Worm (Caenorhabditis elegans): ENCODE data around the gene T10C6.16.

DNA sequence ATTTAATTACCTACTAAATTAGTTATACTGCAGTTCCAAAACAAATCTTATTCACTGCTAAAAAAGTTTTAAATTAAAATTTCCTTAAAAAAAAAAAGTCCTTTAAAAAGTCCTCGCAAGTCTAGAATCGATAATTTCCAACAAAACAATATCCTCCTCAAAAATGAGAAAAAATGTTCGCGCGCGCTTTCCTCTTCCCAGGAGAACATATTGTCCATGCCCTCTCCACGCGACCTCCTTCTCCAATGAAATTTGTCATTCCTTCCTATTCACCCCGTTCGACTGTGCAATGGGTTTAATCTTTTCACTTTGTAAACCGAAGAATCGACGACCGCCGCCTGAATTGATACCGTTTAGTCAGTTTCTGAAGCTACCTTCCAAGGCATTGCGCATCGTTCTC, 3.4 kb upstream of the T10C6.16 start, which contains the start of gene T10C6.10:
- no peak for TF ChIP-seq nhr-11 (tag; optimal IDR thresholded peaks at IDR 0.05)
- TF ChIP-seq mdl-1 (tag; optimal IDR thresholded peaks at IDR 0.05): no peak
- no peak for TF ChIP-seq nhr-237 (tag; optimal IDR thresholded peaks at IDR 0.05)
- TF ChIP-seq C34F6.9 (tag; optimal IDR thresholded peaks at IDR 0.05): no peak
- TF ChIP-seq alr-1 (tag; optimal IDR thresholded peaks at IDR 0.05): no peak
- no peak for TF ChIP-seq lsy-2 (tag; optimal IDR thresholded peaks at IDR 0.05)
- TF ChIP-seq nhr-25 (tag; optimal IDR thresholded peaks at IDR 0.05): no peak
- no peak for TF ChIP-seq snpc-4 (tag; optimal IDR thresholded peaks at IDR 0.05)
- TF ChIP-seq skn-1 (tag; optimal IDR thresholded peaks at IDR 0.05): no peak
- no peak for TF ChIP-seq unc-55 (GFP tag; optimal IDR thresholded peaks at IDR 0.05)
